Fruit fly (Drosophila melanogaster) whole organism, embryonic: Measurements from ENCODE around the gene CG2794.

Experiments
- Aef1 ChIP-seq: fragments of 200-800 bp; sonication (Bioruptor generic); IDR thresholded peaks from 3 replicates; pipeline ENCODE4 v1.3.6; 2022; ENCODE audit warnings: missing biosample characterization, missing genetic modification characterization
- Atf3 ChIP-seq: fragments of 200-800 bp; sonication (Bioruptor generic); optimal IDR thresholded peaks from 3 replicates; lab custom pipeline; 2016; ENCODE audit warnings: missing biosample characterization, missing genetic modification characterization
- CG11560 ChIP-seq: fragments of 200-800 bp; sonication (Bioruptor generic); IDR thresholded peaks from 3 replicates; pipeline ENCODE4 v1.3.6; 2022; ENCODE audit warnings: missing biosample characterization, missing genetic modification characterization
- CG13775 ChIP-seq: fragments of 200-800 bp; sonication (Bioruptor generic); optimal IDR thresholded peaks from 3 replicates; lab custom pipeline; 2017; ENCODE audit warnings: missing biosample characterization, mild to moderate bottlenecking, missing genetic modification characterization
- CG15269 ChIP-seq: fragments of 200-800 bp; sonication (Bioruptor generic); optimal IDR thresholded peaks from 2 replicates; lab custom pipeline; 2018; ENCODE audit warnings: missing biosample characterization, mild to moderate bottlenecking, missing genetic modification characterization, moderate library complexity
- CG15696 ChIP-seq: fragments of 200-800 bp; sonication (Bioruptor generic); optimal IDR thresholded peaks from 2 replicates; lab custom pipeline; 2019; ENCODE audit warnings: missing biosample characterization, mild to moderate bottlenecking, missing genetic modification characterization, moderate library complexity
- CG1603 ChIP-seq: fragments of 200-800 bp; sonication (Bioruptor generic); optimal IDR thresholded peaks from 2 replicates; lab custom pipeline; 2019; ENCODE audit warnings: missing biosample characterization, mild to moderate bottlenecking, missing genetic modification characterization, moderate library complexity
- CG1647 ChIP-seq: fragments of 200-800 bp; sonication (Bioruptor generic); optimal IDR thresholded peaks from 3 replicates; lab custom pipeline; 2016; ENCODE audit warnings: missing biosample characterization, missing genetic modification characterization
- CG16815 ChIP-seq: fragments of 200-800 bp; sonication (Bioruptor generic); optimal IDR thresholded peaks from 3 replicates; lab custom pipeline; 2017; ENCODE audit warnings: missing biosample characterization, mild to moderate bottlenecking, missing genetic modification characterization
- CG17361 ChIP-seq: fragments of 200-800 bp; sonication (Bioruptor generic); IDR thresholded peaks from 3 replicates; pipeline ENCODE4 v1.3.6; 2022; ENCODE audit warnings: missing biosample characterization, missing genetic modification characterization
- CG17568 ChIP-seq: fragments of 200-800 bp; sonication (Bioruptor generic); optimal IDR thresholded peaks from 2 replicates; lab custom pipeline; 2018; ENCODE audit warnings: missing biosample characterization, mild to moderate bottlenecking, missing genetic modification characterization, moderate library complexity
- CG7987 ChIP-seq: fragments of 200-800 bp; sonication (Bioruptor generic); optimal IDR thresholded peaks from 2 replicates; lab custom pipeline; 2018; ENCODE audit warnings: missing biosample characterization, mild to moderate bottlenecking, missing genetic modification characterization, moderate library complexity
- D ChIP-seq, 2 experiments: fragments of 200-800 bp in 1 of 2; fragments of >200 bp in 1 of 2; sonication (Bioruptor generic) in 1 of 2; optimal IDR thresholded peaks; 2 replicates in 1 of 2; 3 replicates in 1 of 2; lab custom pipeline; 2017; ENCODE audit warnings: mild to moderate bottlenecking in 1 of 2, missing biosample characterization in 1 of 2, missing genetic modification characterization in 1 of 2, missing genetic modification reagents in 1 of 2
- Dbx ChIP-seq: fragments of 200-800 bp; sonication (Bioruptor generic); IDR thresholded peaks from 3 replicates; pipeline ENCODE4 v1.3.6; 2022; ENCODE audit warnings: missing biosample characterization, missing genetic modification characterization
- Dll ChIP-seq: fragments of 200-800 bp; sonication (Bioruptor generic); IDR thresholded peaks from 4 replicates; pipeline ENCODE4 v1.3.6; 2022; ENCODE audit warnings: missing biosample characterization, missing genetic modification characterization; ENCODE audit not compliant: partially characterized antibody
- GATAe ChIP-seq: fragments of 200-800 bp; sonication (Bioruptor generic); conservative IDR thresholded peaks from 2 replicates; pipeline ENCODE4 v1.3.6; 2022; ENCODE audit warnings: missing biosample characterization, missing genetic modification characterization
- Gsc ChIP-seq: fragments of 200-800 bp; sonication (Bioruptor generic); IDR thresholded peaks from 2 replicates; pipeline ENCODE4 v1.3.6; 2022; ENCODE audit warnings: missing biosample characterization, missing genetic modification characterization
- Gug ChIP-seq: fragments of 200-800 bp; sonication (Bioruptor generic); IDR thresholded peaks from 4 replicates; pipeline ENCODE4 v1.3.6; 2022; ENCODE audit warnings: missing biosample characterization, missing genetic modification characterization
- Mes4 ChIP-seq: fragments of 200-800 bp; sonication (Bioruptor generic); optimal IDR thresholded peaks from 2 replicates; lab custom pipeline; 2016; ENCODE audit warnings: missing biosample characterization, missing genetic modification characterization
- NC2β ChIP-seq: fragments of 200-800 bp; sonication (Bioruptor generic); optimal IDR thresholded peaks from 2 replicates; lab custom pipeline; 2016; ENCODE audit warnings: missing biosample characterization, missing genetic modification characterization
- NFAT ChIP-seq: fragments of 200-800 bp; sonication (Bioruptor generic); IDR thresholded peaks from 2 replicates; pipeline ENCODE4 v1.3.6; 2022; ENCODE audit warnings: missing biosample characterization, missing genetic modification characterization
- Nf-YB ChIP-seq: fragments of 200-800 bp; sonication (Bioruptor generic); optimal IDR thresholded peaks from 3 replicates; lab custom pipeline; 2019; ENCODE audit warnings: missing biosample characterization, mild to moderate bottlenecking, missing genetic modification characterization, moderate library complexity
- NfI ChIP-seq: fragments of 200-800 bp; sonication (Bioruptor generic); optimal IDR thresholded peaks from 3 replicates; lab custom pipeline; 2018; ENCODE audit warnings: missing biosample characterization, mild to moderate bottlenecking, missing genetic modification characterization, moderate library complexity
- Optix ChIP-seq: fragments of 200-800 bp; sonication (Bioruptor generic); IDR thresholded peaks from 3 replicates; pipeline ENCODE4 v1.3.6; 2022; ENCODE audit warnings: missing biosample characterization, missing genetic modification characterization
- Ptx1 ChIP-seq: fragments of 200-800 bp; sonication (Bioruptor generic); IDR thresholded peaks from 2 replicates; pipeline ENCODE4 v1.3.6; 2022; ENCODE audit warnings: missing biosample characterization, missing genetic modification characterization
- Side ChIP-seq: fragments of 200-800 bp; sonication (Bioruptor generic); optimal IDR thresholded peaks from 2 replicates; lab custom pipeline; 2016; ENCODE audit warnings: missing biosample characterization, missing genetic modification characterization
- Xrp1 ChIP-seq: fragments of 200-800 bp; sonication (Bioruptor generic); IDR thresholded peaks from 2 replicates; pipeline ENCODE4 v1.3.6; 2022; ENCODE audit warnings: missing biosample characterization, missing genetic modification characterization
- cato ChIP-seq: fragments of 200-800 bp; sonication (Bioruptor generic); optimal IDR thresholded peaks from 2 replicates; lab custom pipeline; 2016; ENCODE audit warnings: missing biosample characterization, missing genetic modification characterization, borderline replicate concordance
- chn ChIP-seq: fragments of 200-800 bp; sonication (Bioruptor generic); optimal IDR thresholded peaks from 2 replicates; lab custom pipeline; 2016; ENCODE audit warnings: missing biosample characterization, missing genetic modification characterization
- en ChIP-seq: fragments of 200-800 bp; sonication (Bioruptor generic); optimal IDR thresholded peaks from 2 replicates; lab custom pipeline; 2016; ENCODE audit warnings: missing biosample characterization, missing genetic modification characterization
- esg ChIP-seq: fragments of 200-800 bp; sonication (Bioruptor generic); conservative IDR thresholded peaks from 2 replicates; pipeline ENCODE4 v1.3.6; 2022; ENCODE audit warnings: missing biosample characterization, missing genetic modification characterization
- fru ChIP-seq: fragments of >200 bp; optimal IDR thresholded peaks from 2 replicates; lab custom pipeline; 2017
- fu2 ChIP-seq: fragments of 200-800 bp; sonication (Bioruptor generic); optimal IDR thresholded peaks from 2 replicates; lab custom pipeline; 2016; ENCODE audit warnings: missing biosample characterization, missing genetic modification characterization
- gsb-n ChIP-seq: fragments of 200-800 bp; sonication (Bioruptor generic); optimal IDR thresholded peaks from 3 replicates; lab custom pipeline; 2018; ENCODE audit warnings: missing biosample characterization, mild to moderate bottlenecking, missing genetic modification characterization
- insv ChIP-seq, 2 experiments: fragments of 200-800 bp; sonication (Bioruptor generic); optimal IDR thresholded peaks; 3 replicates each; lab custom pipeline; 2016 to 2018; ENCODE audit warnings: missing biosample characterization in 2 of 2, missing genetic modification characterization in 2 of 2
- lab ChIP-seq: fragments of 200-800 bp; sonication (Bioruptor generic); optimal IDR thresholded peaks from 3 replicates; lab custom pipeline; 2017; ENCODE audit warnings: missing biosample characterization, missing genetic modification characterization, mild to moderate bottlenecking, moderate library complexity, missing genetic modification reagents
- lov ChIP-seq, 2 experiments: fragments of 200-800 bp in 1 of 2; fragments of >200 bp in 1 of 2; sonication (Bioruptor generic) in 1 of 2; IDR thresholded peaks in 1 of 2; optimal IDR thresholded peaks in 1 of 2; 2 replicates in 1 of 2; 3 replicates in 1 of 2; pipeline versions ENCODE4 v1.3.6 to Lab custom; 2017 to 2022; ENCODE audit warnings: missing biosample characterization in 1 of 2, missing genetic modification characterization in 1 of 2
- nom ChIP-seq: fragments of 200-800 bp; sonication (Bioruptor generic); optimal IDR thresholded peaks from 2 replicates; lab custom pipeline; 2017; ENCODE audit warnings: missing biosample characterization, missing genetic modification characterization, mild to moderate bottlenecking, moderate library complexity, missing genetic modification reagents
- phol ChIP-seq: fragments of 200-800 bp; sonication (Bioruptor generic); optimal IDR thresholded peaks from 3 replicates; lab custom pipeline; 2018; ENCODE audit warnings: missing biosample characterization, mild to moderate bottlenecking, missing genetic modification characterization, moderate library complexity
- pum ChIP-seq: fragments of 200-800 bp; sonication (Bioruptor generic); optimal IDR thresholded peaks from 2 replicates; lab custom pipeline; 2016; ENCODE audit warnings: missing biosample characterization, missing genetic modification characterization
- sens ChIP-seq: fragments of 200-800 bp; sonication (Bioruptor generic); peaks from one replicate; lab custom pipeline; 2016; ENCODE audit warnings: missing biosample characterization, missing genetic modification characterization
- sisA ChIP-seq: fragments of 200-800 bp; sonication (Bioruptor generic); IDR thresholded peaks from 2 replicates; pipeline ENCODE4 v1.3.6; 2022; ENCODE audit warnings: missing biosample characterization, missing genetic modification characterization
- sob ChIP-seq: fragments of 200-800 bp; sonication (Bioruptor generic); IDR thresholded peaks from 2 replicates; pipeline ENCODE4 v1.3.6; 2022; ENCODE audit warnings: missing biosample characterization, missing genetic modification characterization
- ssp ChIP-seq: fragments of 200-800 bp; sonication (Bioruptor generic); IDR thresholded peaks from 2 replicates; pipeline ENCODE4 v1.3.6; 2022; ENCODE audit warnings: missing biosample characterization, missing genetic modification characterization
- tio ChIP-seq: fragments of 200-800 bp; sonication (Bioruptor generic); optimal IDR thresholded peaks from 2 replicates; lab custom pipeline; 2017; ENCODE audit warnings: missing biosample characterization, missing genetic modification characterization, inconsistent platforms
- tll ChIP-seq, 2 experiments: fragments of 200-800 bp in 1 of 2; fragments of >200 bp in 1 of 2; sonication (Bioruptor generic) in 1 of 2; optimal IDR thresholded peaks; 2 replicates each; lab custom pipeline; 2017 to 2019; ENCODE audit warnings: missing biosample characterization in 2 of 2, missing genetic modification characterization in 2 of 2, mild to moderate bottlenecking in 1 of 2, moderate library complexity in 1 of 2
- tx ChIP-seq: fragments of 200-800 bp; sonication (Bioruptor generic); optimal IDR thresholded peaks from 2 replicates; lab custom pipeline; 2016; ENCODE audit warnings: missing biosample characterization, missing genetic modification characterization
- vvl ChIP-seq: fragments of 200-800 bp; sonication (Bioruptor generic); IDR thresholded peaks from 2 replicates; pipeline ENCODE4 v1.3.6; 2022; ENCODE audit warnings: missing biosample characterization, missing genetic modification characterization
- zfh1 ChIP-seq: fragments of 200-800 bp; sonication (Bioruptor generic); IDR thresholded peaks from 3 replicates; pipeline ENCODE4 v1.3.6; 2022; ENCODE audit warnings: missing biosample characterization, missing genetic modification characterization
- zfh2 ChIP-seq: fragments of 200-800 bp; sonication (Bioruptor generic); optimal IDR thresholded peaks from 2 replicates; lab custom pipeline; 2016; ENCODE audit warnings: missing biosample characterization, missing genetic modification characterization

CG2794 gene

DNA sequence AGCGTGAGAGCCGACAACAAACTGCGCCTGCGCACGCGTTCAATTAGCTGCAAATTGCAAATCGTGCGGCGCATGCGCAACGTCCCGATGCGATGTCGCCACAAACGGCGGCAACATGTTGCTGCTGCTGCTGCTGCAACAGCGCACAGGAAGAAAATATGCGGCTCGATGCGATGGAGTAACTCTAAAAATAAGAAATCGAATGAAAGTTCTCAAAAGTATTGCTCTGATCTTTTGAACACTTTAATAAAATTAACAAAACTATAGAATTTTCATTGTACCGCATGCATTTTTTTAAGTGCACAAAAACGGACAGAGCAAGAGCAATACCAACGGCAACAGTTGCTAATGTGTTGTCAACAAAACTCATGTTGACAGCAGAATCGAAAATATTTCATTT is 42.2 kb downstream of the CG2794 start (continued):
- TF ChIP-seq lov (optimal IDR thresholded peaks at IDR 0.05; lab: Kevin White, UChicago) (no peak), lov (GFP tag; IDR thresholded peaks at IDR 0.05; lab: Robert Waterston, UW) (0 out of 3 replicates have a peak, but pooled peaks have one; percentile 51), insv (GFP tag; optimal IDR thresholded peaks at IDR 0.05; lab: Kevin White, UChicago) (no peak), CG15269 (tag; lab: Kevin White, UChicago) (no peak), Aef1 (no peak), Atf3 (GFP tag; lab: Kevin White, UChicago) (peak; percentile 20), Side (no peak), Optix (GFP tag; lab: Robert Waterston, UW) (peak; percentile 56; the same call in 1 of the 3 replicates), CG17568 (no peak), nom (GFP tag; lab: Kevin White, UChicago) (peak; percentile 21), CG1647 (GFP tag; lab: Kevin White, UChicago) (no peak), Dbx (GFP tag; lab: Robert Waterston, UW) (no peak), GATAe (no peak), gsb-n (peak; percentile 35), Dll (GFP tag; lab: Robert Waterston, UW) (no peak), sob (no peak), NfI (GFP tag; lab: Kevin White, UChicago) (no peak), chn (GFP tag; lab: Kevin White, UChicago) (peak; percentile 60), CG17361 (GFP tag; lab: Robert Waterston, UW) (peak; percentile 47; the same call in 2 of the 3 replicates), CG7987 (GFP tag; lab: Kevin White, UChicago) (no peak), cato (GFP tag; lab: Kevin White, UChicago) (peak; percentile 16), tx (no peak), CG16815 (GFP tag; lab: Kevin White, UChicago) (peak; percentile 67), fu2 (no peak), Ptx1 (peak; percentile 18; the same call in 1 of the 2 replicates), NC2β (peak; percentile 69), NFAT (GFP tag; lab: Robert Waterston, UW) (no peak), CG13775 (GFP tag; lab: Kevin White, UChicago) (peak; percentile 36), CG15696 (peak; percentile 70), lab (GFP tag; lab: Kevin White, UChicago) (no peak), sens (GFP tag; lab: Kevin White, UChicago) (peak; percentile 75), fru (lab: Kevin White, UChicago) (no peak), pum (GFP tag; lab: Kevin White, UChicago) (peak; percentile 21), esg (GFP tag; lab: Robert Waterston, UW) (0 out of 2 replicates have a peak, but pooled peaks have one; percentile 13), vvl (GFP tag; lab: Robert Waterston, UW) (peak; percentile 27; the same call in 1 of the 2 replicates), Nf-YB (GFP tag; lab: Kevin White, UChicago) (no peak), CG11560 (tag; lab: Robert Waterston, UW) (no peak), phol (tag; lab: Kevin White, UChicago) (peak; percentile 57), Gsc (GFP tag; lab: Robert Waterston, UW) (peak; percentile 41), Gug (GFP tag; lab: Robert Waterston, UW) (no peak; the same call in 3 of the 4 replicates), tll (GFP tag; optimal IDR thresholded peaks at IDR 0.05; lab: Kevin White, UChicago) (no peak), Mes4 (peak; percentile 5), zfh1 (GFP tag; lab: Robert Waterston, UW) (peak; percentile 73), D (optimal IDR thresholded peaks at IDR 0.05; lab: Kevin White, UChicago) (no peak), D (GFP tag; optimal IDR thresholded peaks at IDR 0.05; lab: Kevin White, UChicago) (peak; percentile 9), Xrp1 (peak; percentile 84), tio (GFP tag; lab: Kevin White, UChicago) (peak; percentile 36), CG1603 (tag; lab: Kevin White, UChicago) (peak; percentile 59), sisA (GFP tag; lab: Robert Waterston, UW) (peak; percentile 51), en (GFP tag; lab: Kevin White, UChicago) (no peak), ssp (GFP tag; lab: Robert Waterston, UW) (0 out of 2 replicates have a peak, but pooled peaks have one; percentile 19), zfh2 (GFP tag; lab: Kevin White, UChicago) (no peak)
